Worm (Caenorhabditis elegans) whole organism, early embryonic: ENCODE data around the gene snb-5.

ENCODE experiments used
- B0310.2 ChIP-seq: sonication (generic microtip); optimal IDR thresholded peaks from 2 replicates; lab custom pipeline; 2016; ENCODE audit warnings: mild to moderate bottlenecking, missing genetic modification characterization, missing compliant biosample characterization
- F13C5.2 ChIP-seq: sonication (generic microtip); optimal IDR thresholded peaks from 2 replicates; lab custom pipeline; 2017; ENCODE audit warnings: mild to moderate bottlenecking, missing genetic modification characterization, inconsistent platforms, missing compliant biosample characterization
- ceh-13 ChIP-seq: fragments of 200-800 bp; sonication (Bioruptor generic); optimal IDR thresholded peaks from 2 replicates; lab custom pipeline; 2018; ENCODE audit warnings: mild to moderate bottlenecking, missing genetic modification characterization, missing compliant biosample characterization
- ets-7 ChIP-seq: sonication (generic microtip); optimal IDR thresholded peaks from 2 replicates; lab custom pipeline; 2016; ENCODE audit warnings: missing genotype, missing genetic modification characterization, missing compliant biosample characterization
- flt-1 ChIP-seq: fragments of 200-800 bp; sonication (Bioruptor generic); IDR thresholded peaks from 2 replicates; pipeline ENCODE4 v1.3.6; 2022; ENCODE audit warnings: missing genetic modification characterization, missing compliant biosample characterization
- hmbx-1 ChIP-seq: sonication (generic microtip); optimal IDR thresholded peaks from 2 replicates; lab custom pipeline; 2016; ENCODE audit warnings: mild to moderate bottlenecking, missing genetic modification characterization, missing compliant biosample characterization
- hmg-4 ChIP-seq: fragments of 200-800 bp; sonication (Bioruptor generic); optimal IDR thresholded peaks from 2 replicates; lab custom pipeline; 2018; ENCODE audit warnings: mild to moderate bottlenecking, missing genetic modification characterization, missing compliant biosample characterization
- hnd-1 ChIP-seq: sonication (generic microtip); optimal IDR thresholded peaks from 2 replicates; lab custom pipeline; 2016; ENCODE audit warnings: missing genetic modification characterization, missing compliant biosample characterization
- pes-1 ChIP-seq: fragments of 200-800 bp; sonication (Bioruptor generic); IDR thresholded peaks from 2 replicates; pipeline ENCODE4 v1.3.6; 2022; ENCODE audit warnings: missing genetic modification reagents, missing genetic modification characterization, missing compliant biosample characterization
- sea-1 ChIP-seq: fragments of 200-800 bp; sonication (Bioruptor generic); conservative IDR thresholded peaks from 2 replicates; pipeline ENCODE4 v1.3.6; 2022; ENCODE audit warnings: missing genetic modification characterization, missing compliant biosample characterization
- tbx-11 ChIP-seq: fragments of 200-800 bp; sonication (Bioruptor generic); IDR thresholded peaks from 2 replicates; pipeline ENCODE4 v1.3.6; 2022; ENCODE audit warnings: missing genetic modification characterization, missing compliant biosample characterization
- tbx-37 ChIP-seq: fragments of 200-800 bp; sonication (Bioruptor generic); conservative IDR thresholded peaks from 2 replicates; pipeline ENCODE4 v1.3.6; 2022; ENCODE audit warnings: missing genetic modification reagents, missing genetic modification characterization, missing compliant biosample characterization
- tra-4 ChIP-seq: sonication (generic microtip); optimal IDR thresholded peaks from 2 replicates; lab custom pipeline; 2017; ENCODE audit warnings: missing genetic modification characterization, missing compliant biosample characterization

snb-5 gene

ce11 chrIII:8249381-8249780, 46.5 kb downstream of the snb-5 start, which contains the start of the genes C02F5.10 and C02F5.2:
C02F5.10 (minus strand) TSS chrIII:8249481.
C02F5.2 (plus strand) TSS chrIII:8249619.
- TF ChIP-seq hmbx-1 (tag; lab: Kevin White, UChicago) (no peak), B0310.2 (tag; lab: Kevin White, UChicago) (no peak), tbx-11 (no peak), tbx-37 (no peak), ceh-13 (no peak), hnd-1 (no peak), sea-1 (GFP tag; lab: Robert Waterston, UW) (no peak), ets-7 (tag; lab: Kevin White, UChicago) (no peak), pes-1 (GFP tag; lab: Robert Waterston, UW) (no peak), tra-4 (tag; lab: Kevin White, UChicago) (no peak), F13C5.2 (tag; lab: Kevin White, UChicago) (no peak)

DNA sequence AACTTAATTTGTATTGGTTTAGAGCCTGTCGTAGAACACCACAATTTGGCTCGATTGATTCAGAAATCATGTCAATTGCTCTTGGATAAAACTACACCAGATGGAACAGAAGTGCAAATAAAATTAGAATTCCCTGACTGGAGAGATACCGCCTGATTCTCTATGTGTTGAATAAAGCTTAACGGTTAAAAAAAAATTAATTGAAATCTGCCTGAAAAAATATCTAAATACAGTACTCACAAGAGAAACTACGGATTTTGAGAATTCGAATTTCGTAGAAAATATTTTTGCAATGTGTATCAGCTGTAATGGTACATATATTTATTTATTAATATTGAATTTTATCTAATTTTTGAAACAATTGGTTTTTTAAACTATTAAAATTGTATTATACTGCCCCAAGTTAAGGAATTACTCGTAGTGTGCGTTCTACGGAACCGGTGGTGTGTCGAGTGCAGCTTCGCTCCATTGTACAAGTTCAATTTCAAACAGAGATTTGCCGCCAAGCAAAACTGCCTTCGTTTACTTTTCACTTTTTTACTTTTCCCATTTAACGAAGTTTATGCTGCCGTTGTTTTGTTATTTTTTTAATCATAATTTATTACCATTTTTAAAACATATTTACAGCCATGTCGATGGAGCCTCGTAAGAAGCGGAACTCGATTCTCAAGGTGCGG, 47.3 kb downstream of the snb-5 start, which contains the start of gene knl-1:
Gene knl-1, plus strand, starts transcription at position 626 of the 677 bp plus-strand sequence.
- TF ChIP-seq F13C5.2 (tag; lab: Kevin White, UChicago) (peak; percentile 51), hmg-4 (GFP tag; lab: Kevin White, UChicago) (peak; percentile 54), flt-1 (GFP tag; lab: Robert Waterston, UW) (no peak)
